Worm (Caenorhabditis elegans) whole organism, late embryonic: ENCODE measurements around the gene pho-13.

Source experiments
- C08G9.2 ChIP-seq: sonication (generic microtip); optimal IDR thresholded peaks from 2 replicates; lab custom pipeline; 2016; ENCODE audit warnings: mild to moderate bottlenecking, missing genetic modification characterization, moderate library complexity, missing compliant biosample characterization
- C38D4.7 ChIP-seq: fragments of 200-800 bp; sonication (Bioruptor generic); optimal IDR thresholded peaks from 2 replicates; lab custom pipeline; 2018; ENCODE audit warnings: mild to moderate bottlenecking, missing genetic modification characterization, moderate library complexity, missing compliant biosample characterization
- F13H6.1 ChIP-seq: sonication (generic microtip); optimal IDR thresholded peaks from 2 replicates; lab custom pipeline; 2016; ENCODE audit warnings: missing genetic modification characterization, missing compliant biosample characterization
- K02D7.2 ChIP-seq: sonication (generic microtip); optimal IDR thresholded peaks from 2 replicates; lab custom pipeline; 2017; ENCODE audit warnings: mild to moderate bottlenecking, missing genetic modification characterization, missing compliant biosample characterization
- T23F11.4 ChIP-seq: fragments of 200-800 bp; sonication (Bioruptor generic); optimal IDR thresholded peaks from 2 replicates; lab custom pipeline; 2018; ENCODE audit warnings: mild to moderate bottlenecking, missing genetic modification characterization, missing compliant biosample characterization
- Y22D7AL.16 ChIP-seq: sonication (generic microtip); optimal IDR thresholded peaks from 2 replicates; lab custom pipeline; 2016; ENCODE audit warnings: missing genetic modification characterization, missing compliant biosample characterization
- ceh-19 ChIP-seq: fragments of 200-800 bp; sonication (Bioruptor generic); optimal IDR thresholded peaks from 2 replicates; lab custom pipeline; 2018; ENCODE audit warnings: mild to moderate bottlenecking, missing genetic modification characterization, missing compliant biosample characterization
- ceh-2 ChIP-seq: sonication (generic microtip); optimal IDR thresholded peaks from 2 replicates; lab custom pipeline; 2016; ENCODE audit warnings: missing genotype, missing genetic modification characterization, missing compliant biosample characterization
- ceh-30 ChIP-seq: fragments of 150-350 bp; optimal IDR thresholded peaks from 2 replicates; lab custom pipeline; 2014; ENCODE audit warnings: missing biosample characterization, missing genetic modification characterization
- ceh-34 ChIP-seq: sonication (generic microtip); optimal IDR thresholded peaks from 2 replicates; lab custom pipeline; 2016; ENCODE audit warnings: mild to moderate bottlenecking, missing genetic modification characterization, missing compliant biosample characterization
- ceh-45 ChIP-seq: fragments of 200-800 bp; sonication (Bioruptor generic); IDR thresholded peaks from 2 replicates; pipeline ENCODE4 v1.3.6; 2022; ENCODE audit warnings: missing genetic modification reagents, missing genetic modification characterization, missing compliant biosample characterization
- ceh-48 ChIP-seq: sonication (generic microtip); optimal IDR thresholded peaks from 2 replicates; lab custom pipeline; 2016; ENCODE audit warnings: missing genetic modification characterization, inconsistent platforms, missing compliant biosample characterization
- ceh-9 ChIP-seq: sonication (generic microtip); optimal IDR thresholded peaks from 2 replicates; lab custom pipeline; 2016; ENCODE audit warnings: mild to moderate bottlenecking, missing genetic modification characterization, inconsistent platforms, missing compliant biosample characterization
- che-1 ChIP-seq: sonication (generic microtip); optimal IDR thresholded peaks from 2 replicates; lab custom pipeline; 2016; ENCODE audit warnings: mild to moderate bottlenecking, missing genetic modification characterization, missing compliant biosample characterization
- dmd-4 ChIP-seq: sonication (generic microtip); optimal IDR thresholded peaks from 2 replicates; lab custom pipeline; 2016; ENCODE audit warnings: borderline replicate concordance, missing genetic modification characterization, missing compliant biosample characterization
- dve-1 ChIP-seq: sonication (generic microtip); optimal IDR thresholded peaks from 2 replicates; lab custom pipeline; 2017; ENCODE audit warnings: antibody characterized with exemption, mild to moderate bottlenecking, missing genetic modification characterization, missing compliant biosample characterization
- elt-2 ChIP-seq: sonication (generic microtip); optimal IDR thresholded peaks from 2 replicates; lab custom pipeline; 2016; ENCODE audit warnings: missing genetic modification reagents, missing genetic modification characterization, missing compliant biosample characterization
- elt-4 ChIP-seq: sonication (generic microtip); optimal IDR thresholded peaks from 2 replicates; lab custom pipeline; 2016; ENCODE audit warnings: missing genetic modification characterization, missing compliant biosample characterization
- eyg-1 ChIP-seq: sonication (generic microtip); optimal IDR thresholded peaks from 2 replicates; lab custom pipeline; 2016; ENCODE audit warnings: missing genotype, missing genetic modification characterization, missing compliant biosample characterization
- fax-1 ChIP-seq: sonication (generic microtip); optimal IDR thresholded peaks from 2 replicates; lab custom pipeline; 2016; ENCODE audit warnings: missing genotype, missing genetic modification characterization, missing compliant biosample characterization
- fkh-10 ChIP-seq: fragments of 150-350 bp; optimal IDR thresholded peaks from 2 replicates; lab custom pipeline; 2014; ENCODE audit warnings: missing biosample characterization, missing genetic modification reagents, missing genetic modification characterization
- hlh-13 ChIP-seq: fragments of 200-800 bp; sonication (Bioruptor generic); optimal IDR thresholded peaks from 2 replicates; lab custom pipeline; 2018; ENCODE audit warnings: mild to moderate bottlenecking, missing genetic modification characterization, missing compliant biosample characterization
- hlh-15 ChIP-seq: sonication (generic microtip); optimal IDR thresholded peaks from 2 replicates; lab custom pipeline; 2016; ENCODE audit warnings: missing genetic modification characterization, missing compliant biosample characterization
- hlh-8 ChIP-seq: sonication (generic microtip); optimal IDR thresholded peaks from 2 replicates; lab custom pipeline; 2016; ENCODE audit warnings: missing genotype, missing genetic modification characterization, missing compliant biosample characterization
- lin-11 ChIP-seq: fragments of 200-800 bp; sonication (Bioruptor generic); optimal IDR thresholded peaks from 2 replicates; lab custom pipeline; 2018; ENCODE audit warnings: mild to moderate bottlenecking, missing genetic modification characterization, missing compliant biosample characterization
- nhr-232 ChIP-seq: sonication (generic microtip); optimal IDR thresholded peaks from 2 replicates; lab custom pipeline; 2016; ENCODE audit warnings: missing genetic modification characterization, missing compliant biosample characterization
- npax-4 ChIP-seq: sonication (generic microtip); optimal IDR thresholded peaks from 2 replicates; lab custom pipeline; 2016; ENCODE audit warnings: missing genetic modification characterization, missing compliant biosample characterization
- odd-2 ChIP-seq: sonication (generic microtip); optimal IDR thresholded peaks from 2 replicates; lab custom pipeline; 2017; ENCODE audit warnings: antibody characterized with exemption, mild to moderate bottlenecking, missing genetic modification characterization, missing compliant biosample characterization
- pat-9 ChIP-seq: fragments of 200-800 bp; sonication (Bioruptor generic); optimal IDR thresholded peaks from 2 replicates; lab custom pipeline; 2018; ENCODE audit warnings: mild to moderate bottlenecking, missing genetic modification characterization, moderate library complexity, missing compliant biosample characterization
- pha-2 ChIP-seq: sonication (generic microtip); optimal IDR thresholded peaks from 2 replicates; lab custom pipeline; 2017; ENCODE audit warnings: mild to moderate bottlenecking, missing genetic modification characterization, missing compliant biosample characterization
- pqm-1 ChIP-seq: sonication (generic microtip); optimal IDR thresholded peaks from 2 replicates; lab custom pipeline; 2016; ENCODE audit warnings: missing genetic modification characterization, missing compliant biosample characterization
- pros-1 ChIP-seq: fragments of 150-350 bp; optimal IDR thresholded peaks from 2 replicates; lab custom pipeline; 2014; ENCODE audit warnings: missing biosample characterization, missing genetic modification reagents, missing genetic modification characterization
- rnt-1 ChIP-seq: sonication (generic microtip); optimal IDR thresholded peaks from 2 replicates; lab custom pipeline; 2016; ENCODE audit warnings: missing genetic modification characterization, missing compliant biosample characterization
- sdc-2 ChIP-seq: sonication (generic microtip); optimal IDR thresholded peaks from 2 replicates; lab custom pipeline; 2016; ENCODE audit warnings: missing genotype, missing genetic modification characterization, missing compliant biosample characterization
- sox-2 ChIP-seq: fragments of 200-800 bp; sonication (Bioruptor generic); IDR thresholded peaks from 2 replicates; pipeline ENCODE4 v1.3.6; 2022; ENCODE audit warnings: missing genetic modification reagents, missing genetic modification characterization, missing compliant biosample characterization
- tbx-2 ChIP-seq: sonication (generic microtip); optimal IDR thresholded peaks from 2 replicates; lab custom pipeline; 2016; ENCODE audit warnings: missing genetic modification characterization, missing compliant biosample characterization
- tbx-7 ChIP-seq: sonication (generic microtip); optimal IDR thresholded peaks from 2 replicates; lab custom pipeline; 2016; ENCODE audit warnings: missing genotype, missing genetic modification characterization, missing compliant biosample characterization
- ttx-3 ChIP-seq: sonication (generic microtip); optimal IDR thresholded peaks from 2 replicates; lab custom pipeline; 2016; ENCODE audit warnings: missing genetic modification reagents, missing genetic modification characterization, missing compliant biosample characterization
- unc-42 ChIP-seq: sonication (generic microtip); optimal IDR thresholded peaks from 2 replicates; lab custom pipeline; 2016; ENCODE audit warnings: missing genotype, missing genetic modification characterization, missing compliant biosample characterization
- unc-55 ChIP-seq: sonication (generic microtip); optimal IDR thresholded peaks from 2 replicates; lab custom pipeline; 2017; ENCODE audit warnings: missing biosample characterization, missing genetic modification reagents, missing genetic modification characterization
- unc-86 ChIP-seq: sonication (generic microtip); optimal IDR thresholded peaks from 2 replicates; lab custom pipeline; 2016; ENCODE audit warnings: missing genetic modification characterization, missing compliant biosample characterization
- zip-5 ChIP-seq: sonication (generic microtip); optimal IDR thresholded peaks from 2 replicates; lab custom pipeline; 2016; ENCODE audit warnings: missing genetic modification characterization, missing compliant biosample characterization

pho-13 gene

ce11 chrII:8806921-8807320 lies at the start of gene pho-13:
Gene pho-13, minus strand, starts transcription at chrII:8807021.
- TF ChIP-seq sdc-2 (tag; lab: Kevin White, UChicago) (no peak), F13H6.1 (tag; lab: Kevin White, UChicago) (no peak), ceh-30 (tag; lab: Kevin White, UChicago) (no peak), hlh-15 (tag; lab: Kevin White, UChicago) (no peak), T23F11.4 (GFP tag; lab: Kevin White, UChicago) (no peak), ceh-2 (tag; lab: Kevin White, UChicago) (no peak), fax-1 (tag; lab: Kevin White, UChicago) (no peak), elt-4 (tag; lab: Kevin White, UChicago) (no peak), nhr-232 (tag; lab: Kevin White, UChicago) (no peak), ceh-9 (no peak), ceh-48 (tag; lab: Kevin White, UChicago) (no peak), hlh-13 (no peak), ceh-19 (GFP tag; lab: Kevin White, UChicago) (no peak), pat-9 (tag; lab: Kevin White, UChicago) (no peak), pqm-1 (tag; lab: Kevin White, UChicago) (no peak), K02D7.2 (no peak), unc-42 (no peak), che-1 (tag; lab: Kevin White, UChicago) (no peak)

DNA sequence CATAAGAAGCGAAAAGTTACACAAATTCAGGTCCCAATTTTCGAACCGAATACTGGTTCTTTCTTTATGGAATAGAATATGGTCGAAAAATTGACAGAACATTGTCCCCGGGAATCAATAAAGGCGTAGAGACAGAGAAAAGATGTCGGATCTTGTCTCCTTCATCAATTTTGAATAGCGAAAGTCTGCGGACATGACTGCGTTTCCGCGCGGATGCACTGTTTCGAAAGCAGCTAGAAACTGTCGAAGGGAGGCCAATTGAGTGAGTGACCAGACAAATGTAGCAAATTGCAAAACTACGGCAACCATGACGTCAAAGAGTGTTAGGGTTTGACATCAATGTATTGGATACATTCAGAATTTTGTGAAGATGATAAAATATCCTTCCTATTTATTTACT lies 49.7 kb upstream of the pho-13 start:
- TF ChIP-seq ceh-45 (GFP tag; lab: Robert Waterston, UW) (no peak), unc-42 (no peak), hlh-15 (tag; lab: Kevin White, UChicago) (no peak), tbx-2 (tag; lab: Kevin White, UChicago) (no peak), sdc-2 (tag; lab: Kevin White, UChicago) (no peak), fkh-10 (GFP tag; lab: Kevin White, UChicago) (no peak), zip-5 (no peak), unc-86 (tag; lab: Kevin White, UChicago) (no peak), dmd-4 (tag; lab: Kevin White, UChicago) (no peak), unc-55 (GFP tag; lab: Kevin White, UChicago) (no peak)

- no peak for TF ChIP-seq unc-86 (tag; lab: Kevin White, UChicago)
- no peak for TF ChIP-seq sox-2 (GFP tag; lab: Robert Waterston, UW)
- TF ChIP-seq npax-4 (tag; lab: Kevin White, UChicago): no peak
- no peak for TF ChIP-seq pros-1 (tag; lab: Kevin White, UChicago)
- TF ChIP-seq ceh-19 (GFP tag; lab: Kevin White, UChicago): no peak
- TF ChIP-seq elt-2 (tag; lab: Kevin White, UChicago): no peak
- TF ChIP-seq hlh-13: no peak
- TF ChIP-seq C38D4.7 (GFP tag; lab: Kevin White, UChicago): no peak
- no peak for TF ChIP-seq rnt-1 (tag; lab: Kevin White, UChicago)
- TF ChIP-seq K02D7.2: no peak
- TF ChIP-seq ceh-2 (tag; lab: Kevin White, UChicago): no peak
- TF ChIP-seq T23F11.4 (GFP tag; lab: Kevin White, UChicago): no peak
- TF ChIP-seq che-1 (tag; lab: Kevin White, UChicago): no peak
- no peak for TF ChIP-seq lin-11 (tag; lab: Kevin White, UChicago)
- TF ChIP-seq zip-5: no peak
- TF ChIP-seq pqm-1 (tag; lab: Kevin White, UChicago): no peak
- TF ChIP-seq ceh-34: no peak
Measured at ce11 chrII:8854874-8855273, 48.1 kb upstream of the pho-13 start.

DNA sequence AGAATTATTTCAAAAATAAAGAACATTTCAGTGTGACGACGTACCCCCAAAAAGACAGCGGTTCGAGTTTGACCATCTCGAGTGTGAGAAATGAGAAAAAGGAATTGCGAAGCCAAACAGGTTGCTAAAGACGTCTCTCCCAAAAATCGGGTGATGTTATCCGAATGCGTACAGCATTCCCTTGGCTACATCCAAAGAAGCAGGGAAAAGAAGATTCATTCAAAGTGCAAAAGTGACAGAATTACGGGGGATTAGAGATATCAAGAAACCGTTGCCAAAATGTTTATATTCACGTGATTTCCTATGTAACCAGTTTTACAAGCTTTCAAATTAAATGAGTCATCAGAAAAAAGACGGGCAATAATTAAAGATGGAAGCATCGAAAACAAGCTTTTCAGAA lies 47.1 kb upstream of the pho-13 start:
- TF ChIP-seq eyg-1 (tag; lab: Kevin White, UChicago) (no peak), Y22D7AL.16 (tag; lab: Kevin White, UChicago) (no peak), hlh-8 (tag; lab: Kevin White, UChicago) (no peak), ceh-9 (no peak), C08G9.2 (tag; lab: Kevin White, UChicago) (no peak), pha-2 (no peak), che-1 (tag; lab: Kevin White, UChicago) (no peak), odd-2 (no peak), ttx-3 (tag; lab: Kevin White, UChicago) (no peak), dve-1 (tag; lab: Kevin White, UChicago) (no peak), tbx-7 (no peak)
- TF ChIP-seq, all 69 proteins: peak for 0
